Fruit fly (Drosophila melanogaster) whole organism, pupa: ENCODE results near the gene gd.

Experiments used
- CG13204 ChIP-seq: fragments of 200-800 bp; sonication (Bioruptor generic); optimal IDR thresholded peaks from 2 replicates; lab custom pipeline; 2018; ENCODE audit warnings: missing biosample characterization, mild to moderate bottlenecking, missing genetic modification characterization, moderate library complexity
- CG32121 ChIP-seq: fragments of 200-800 bp; sonication (Bioruptor generic); IDR thresholded peaks from 2 replicates; pipeline ENCODE4 v1.3.6; 2022; ENCODE audit warnings: missing biosample characterization, missing genetic modification characterization
- CG9948 ChIP-seq: fragments of 200-800 bp; sonication (Bioruptor generic); optimal IDR thresholded peaks from 2 replicates; lab custom pipeline; 2018; ENCODE audit warnings: missing biosample characterization, mild to moderate bottlenecking, missing genetic modification characterization, moderate library complexity
- gl ChIP-seq: fragments of 200-800 bp; sonication (Bioruptor generic); optimal IDR thresholded peaks from 2 replicates; lab custom pipeline; 2018; ENCODE audit warnings: missing biosample characterization, mild to moderate bottlenecking, missing genetic modification characterization

dm6 chrX:12014800-12015389 is 27.3 kb upstream of the gd start:
- TF ChIP-seq CG13204 (GFP tag; lab: Kevin White, UChicago), result no peak
- TF ChIP-seq CG9948 (tag; lab: Kevin White, UChicago), result peak; percentile 28
- TF ChIP-seq gl (tag; lab: Kevin White, UChicago), result peak; percentile 35
- TF ChIP-seq CG32121, result peak; percentile 48
